Fruit fly (Drosophila melanogaster) whole organism, embryonic: Measurements from ENCODE around the gene pix.

Source experiments
- Antp ChIP-seq: fragments of 200-800 bp; sonication (Bioruptor generic); optimal IDR thresholded peaks from 3 replicates; lab custom pipeline; 2016; ENCODE audit warnings: missing biosample characterization, missing genetic modification characterization
- Blimp-1 ChIP-seq: fragments of 200-800 bp; sonication (Bioruptor generic); optimal IDR thresholded peaks from 3 replicates; lab custom pipeline; 2018; ENCODE audit warnings: missing biosample characterization, missing genetic modification characterization, mild to moderate bottlenecking, moderate library complexity, missing genetic modification reagents
- CG14710 ChIP-seq: fragments of 200-800 bp; sonication (Bioruptor generic); optimal IDR thresholded peaks from 3 replicates; lab custom pipeline; 2019; ENCODE audit warnings: missing biosample characterization, mild to moderate bottlenecking, missing genetic modification characterization, moderate library complexity
- CG17328 ChIP-seq: fragments of 200-800 bp; sonication (Bioruptor generic); IDR thresholded peaks from 2 replicates; pipeline ENCODE4 v1.3.6; 2022; ENCODE audit warnings: missing biosample characterization, missing genetic modification characterization
- CG17361 ChIP-seq: fragments of 200-800 bp; sonication (Bioruptor generic); IDR thresholded peaks from 3 replicates; pipeline ENCODE4 v1.3.6; 2022; ENCODE audit warnings: missing biosample characterization, missing genetic modification characterization
- CG2678 ChIP-seq: fragments of 200-800 bp; sonication (Bioruptor generic); optimal IDR thresholded peaks from 3 replicates; lab custom pipeline; 2019; ENCODE audit warnings: missing biosample characterization, mild to moderate bottlenecking, missing genetic modification characterization, moderate library complexity
- CG31224 ChIP-seq: fragments of 200-800 bp; sonication (Bioruptor generic); IDR thresholded peaks from 2 replicates; pipeline ENCODE4 v1.3.6; 2022; ENCODE audit warnings: missing biosample characterization, missing genetic modification characterization
- CG4328 ChIP-seq: fragments of 200-800 bp; sonication (Bioruptor generic); optimal IDR thresholded peaks from 3 replicates; lab custom pipeline; 2017; ENCODE audit warnings: missing biosample characterization, missing genetic modification reagents, missing genetic modification characterization
- CG4360 ChIP-seq: fragments of 200-800 bp; sonication (Bioruptor generic); IDR thresholded peaks from 2 replicates; pipeline ENCODE4 v1.3.6; 2022; ENCODE audit warnings: missing biosample characterization, missing genetic modification characterization
- CG7271 ChIP-seq: fragments of 200-800 bp; sonication (Bioruptor generic); optimal IDR thresholded peaks from 2 replicates; lab custom pipeline; 2018; ENCODE audit warnings: missing biosample characterization, mild to moderate bottlenecking, missing genetic modification characterization, moderate library complexity
- CG7745 ChIP-seq: fragments of 200-800 bp; sonication (Bioruptor generic); optimal IDR thresholded peaks from 2 replicates; lab custom pipeline; 2018; ENCODE audit warnings: missing biosample characterization, mild to moderate bottlenecking, missing genetic modification characterization, moderate library complexity
- CG9817 ChIP-seq: fragments of 200-800 bp; sonication (Bioruptor generic); optimal IDR thresholded peaks from 2 replicates; lab custom pipeline; 2018; ENCODE audit warnings: missing biosample characterization, mild to moderate bottlenecking, missing genetic modification characterization, moderate library complexity
- D19B ChIP-seq: fragments of 200-800 bp; sonication (Bioruptor generic); optimal IDR thresholded peaks from 2 replicates; lab custom pipeline; 2017; ENCODE audit warnings: missing biosample characterization, mild to moderate bottlenecking, missing genetic modification characterization
- Drgx ChIP-seq: fragments of 200-800 bp; sonication (Bioruptor generic); IDR thresholded peaks from 2 replicates; pipeline ENCODE4 v1.3.6; 2022; ENCODE audit warnings: missing biosample characterization, missing genetic modification characterization
- H2.0 ChIP-seq: fragments of 200-800 bp; sonication (Bioruptor generic); IDR thresholded peaks from 2 replicates; pipeline ENCODE4 v1.3.6; 2022; ENCODE audit warnings: missing biosample characterization, missing genetic modification characterization
- Hr51 ChIP-seq, 2 experiments: fragments of 200-800 bp; sonication (Bioruptor generic); optimal IDR thresholded peaks; 2 replicates in 1 of 2; 3 replicates in 1 of 2; lab custom pipeline; 2016 to 2018; ENCODE audit warnings: missing biosample characterization in 2 of 2, missing genetic modification characterization in 2 of 2, mild to moderate bottlenecking in 1 of 2, moderate library complexity in 1 of 2
- Med ChIP-seq: fragments of 200-800 bp; sonication (Bioruptor generic); peaks from one replicate; lab custom pipeline; 2016; ENCODE audit warnings: missing biosample characterization, missing genetic modification characterization, mild to moderate bottlenecking, inconsistent platforms, moderate library complexity
- Ptx1 ChIP-seq: fragments of 200-800 bp; sonication (Bioruptor generic); IDR thresholded peaks from 2 replicates; pipeline ENCODE4 v1.3.6; 2022; ENCODE audit warnings: missing biosample characterization, missing genetic modification characterization
- Side ChIP-seq: fragments of 200-800 bp; sonication (Bioruptor generic); optimal IDR thresholded peaks from 2 replicates; lab custom pipeline; 2016; ENCODE audit warnings: missing biosample characterization, missing genetic modification characterization
- Six4 ChIP-seq: fragments of 200-800 bp; sonication (Bioruptor generic); optimal IDR thresholded peaks from 2 replicates; lab custom pipeline; 2016; ENCODE audit warnings: missing biosample characterization, missing genetic modification characterization
- TFAM ChIP-seq: fragments of 200-800 bp; sonication (Bioruptor generic); optimal IDR thresholded peaks from 2 replicates; lab custom pipeline; 2017; ENCODE audit warnings: missing biosample characterization, missing genetic modification characterization, inconsistent platforms
- bbx ChIP-seq: fragments of 200-800 bp; sonication (Bioruptor generic); IDR thresholded peaks from 2 replicates; pipeline ENCODE4 v1.3.6; 2022; ENCODE audit warnings: missing biosample characterization, missing genetic modification characterization; ENCODE audit not compliant: partially characterized antibody
- bigmax ChIP-seq: fragments of 200-800 bp; sonication (Bioruptor generic); optimal IDR thresholded peaks from 2 replicates; lab custom pipeline; 2018; ENCODE audit warnings: missing biosample characterization, mild to moderate bottlenecking, missing genetic modification characterization
- br ChIP-seq: fragments of >200 bp; optimal IDR thresholded peaks from 2 replicates; lab custom pipeline; 2017
- bsh ChIP-seq, 2 experiments: fragments of 200-800 bp; sonication (Bioruptor generic); optimal IDR thresholded peaks; 2 replicates each; lab custom pipeline; 2017 to 2018; ENCODE audit warnings: mild to moderate bottlenecking in 2 of 2, missing biosample characterization in 2 of 2, missing genetic modification characterization in 2 of 2, moderate library complexity in 1 of 2
- cg ChIP-seq: fragments of 200-800 bp; sonication (Bioruptor generic); optimal IDR thresholded peaks from 3 replicates; lab custom pipeline; 2019; ENCODE audit warnings: missing biosample characterization, mild to moderate bottlenecking, missing genetic modification characterization, moderate library complexity
- cwo ChIP-seq: fragments of 200-800 bp; sonication (Bioruptor generic); optimal IDR thresholded peaks from 3 replicates; lab custom pipeline; 2017; ENCODE audit warnings: missing biosample characterization, missing genetic modification characterization, mild to moderate bottlenecking, moderate library complexity, missing genetic modification reagents
- da ChIP-seq: fragments of 200-800 bp; sonication (Bioruptor generic); optimal IDR thresholded peaks from 2 replicates; lab custom pipeline; 2016; ENCODE audit warnings: missing biosample characterization, missing genetic modification characterization
- dimm ChIP-seq: fragments of 200-800 bp; sonication (Bioruptor generic); IDR thresholded peaks from 2 replicates; pipeline ENCODE4 v1.3.6; 2022; ENCODE audit warnings: missing biosample characterization, missing genetic modification characterization
- dysf ChIP-seq: fragments of 200-800 bp; sonication (Bioruptor generic); IDR thresholded peaks from 3 replicates; pipeline ENCODE4 v1.3.6; 2022; ENCODE audit warnings: missing biosample characterization, missing genetic modification characterization
- gce ChIP-seq: fragments of 200-800 bp; sonication (Bioruptor generic); IDR thresholded peaks from 3 replicates; pipeline ENCODE4 v1.3.6; 2022; ENCODE audit warnings: missing biosample characterization, missing genetic modification characterization
- hkb ChIP-seq, 2 experiments: fragments of 200-800 bp in 1 of 2; fragments of >200 bp in 1 of 2; sonication (Bioruptor generic) in 1 of 2; IDR thresholded peaks in 1 of 2; optimal IDR thresholded peaks in 1 of 2; 2 replicates each; pipeline versions ENCODE4 v1.3.6 to Lab custom; 2017 to 2022; ENCODE audit warnings: missing biosample characterization in 1 of 2, missing genetic modification characterization in 1 of 2
- klu ChIP-seq: fragments of 200-800 bp; sonication (Bioruptor generic); IDR thresholded peaks from 2 replicates; pipeline ENCODE4 v1.3.6; 2022; ENCODE audit warnings: missing biosample characterization, missing genetic modification characterization
- kni ChIP-seq: fragments of 200-800 bp; sonication (Bioruptor generic); optimal IDR thresholded peaks from 3 replicates; lab custom pipeline; 2017; ENCODE audit warnings: mild to moderate bottlenecking, missing biosample characterization, missing genetic modification reagents, missing genetic modification characterization
- maf-S ChIP-seq: fragments of 200-800 bp; sonication (Bioruptor generic); optimal IDR thresholded peaks from 2 replicates; lab custom pipeline; 2016; ENCODE audit warnings: missing biosample characterization, missing genetic modification characterization
- org-1 ChIP-seq: fragments of 200-800 bp; sonication (Bioruptor generic); optimal IDR thresholded peaks from 2 replicates; lab custom pipeline; 2017; ENCODE audit warnings: missing biosample characterization, missing genetic modification characterization
- otp ChIP-seq: fragments of 200-800 bp; sonication (Bioruptor generic); IDR thresholded peaks from 3 replicates; pipeline ENCODE4, ENCODE4 v1.3.6; 2022; ENCODE audit warnings: missing biosample characterization, missing genetic modification characterization
- pros ChIP-seq: fragments of 200-800 bp; sonication (Bioruptor generic); optimal IDR thresholded peaks from 3 replicates; lab custom pipeline; 2019; ENCODE audit warnings: missing biosample characterization, mild to moderate bottlenecking, missing genetic modification characterization, moderate library complexity
- sens ChIP-seq: fragments of 200-800 bp; sonication (Bioruptor generic); peaks from one replicate; lab custom pipeline; 2016; ENCODE audit warnings: missing biosample characterization, missing genetic modification characterization
- tap ChIP-seq: fragments of 200-800 bp; optimal IDR thresholded peaks from 3 replicates; lab custom pipeline; 2019; ENCODE audit warnings: missing biosample characterization, mild to moderate bottlenecking, missing genetic modification characterization, moderate library complexity
- tgo ChIP-seq: fragments of 200-800 bp; sonication (Bioruptor generic); IDR thresholded peaks from 3 replicates; pipeline ENCODE4 v1.3.6; 2022; ENCODE audit warnings: missing biosample characterization, missing genetic modification characterization
- ttk ChIP-seq: fragments of 200-800 bp; sonication (Bioruptor generic); IDR thresholded peaks from 2 replicates; pipeline ENCODE4 v2.1.2; 2022; ENCODE audit warnings: missing biosample characterization, missing genetic modification characterization
- z ChIP-seq: fragments of 200-800 bp; sonication (Bioruptor generic); IDR thresholded peaks from 3 replicates; pipeline ENCODE4 v1.3.6; 2022; ENCODE audit warnings: missing biosample characterization, missing genetic modification characterization

The pix gene

dm6 chr3L:8924999-8925398 is 49.6 kb downstream of the pix start:
- TF ChIP-seq z (0 out of 3 replicates have a peak, but pooled peaks have one; percentile 18), tap (tag; lab: Kevin White, UChicago) (peak; percentile 4), klu (no peak), Blimp-1 (GFP tag; lab: Kevin White, UChicago) (peak; percentile 90), cg (GFP tag; lab: Kevin White, UChicago) (peak; percentile 46), pros (GFP tag; lab: Kevin White, UChicago) (peak; percentile 9), bbx (no peak), da (GFP tag; lab: Kevin White, UChicago) (no peak), Ptx1 (GFP tag; lab: Robert Waterston, UW) (no peak), br (lab: Kevin White, UChicago) (no peak), CG14710 (peak; percentile 9), CG17361 (no peak), CG7745 (tag; lab: Kevin White, UChicago) (no peak), otp (GFP tag; lab: Robert Waterston, UW) (0 out of 3 replicates have a peak, but pooled peaks have one; percentile 40), Six4 (GFP tag; lab: Kevin White, UChicago) (no peak), CG2678 (tag; lab: Kevin White, UChicago) (no peak), Hr51 (GFP tag; optimal IDR thresholded peaks at IDR 0.05; lab: Kevin White, UChicago) (no peak), TFAM (no peak), hkb (optimal IDR thresholded peaks at IDR 0.05; lab: Kevin White, UChicago) (no peak), hkb (GFP tag; IDR thresholded peaks at IDR 0.05; lab: Robert Waterston, UW) (no peak), D19B (GFP tag; lab: Kevin White, UChicago) (no peak), bsh (GFP tag; optimal IDR thresholded peaks at IDR 0.05; lab: Kevin White, UChicago) (no peak), kni (GFP tag; lab: Kevin White, UChicago) (peak; percentile 30), CG31224 (GFP tag; lab: Robert Waterston, UW) (no peak), Med (GFP tag; lab: Kevin White, UChicago) (peak; percentile 23), CG4360 (peak; percentile 15; the same call in 1 of the 2 replicates)

dm6 chr3L:8924417-8924913 is 50.1 kb downstream of the pix start:
- no peak for TF ChIP-seq gce (GFP tag; lab: Robert Waterston, UW)
- no peak for TF ChIP-seq CG4360
- no peak for TF ChIP-seq org-1
- no peak for TF ChIP-seq tgo (GFP tag; lab: Robert Waterston, UW)
- TF ChIP-seq Ptx1 (GFP tag; lab: Robert Waterston, UW), result no peak
- no peak for TF ChIP-seq dysf (GFP tag; lab: Robert Waterston, UW)
- TF ChIP-seq H2.0 (GFP tag; lab: Robert Waterston, UW), result no peak
- no peak for TF ChIP-seq br (lab: Kevin White, UChicago)
- no peak for TF ChIP-seq hkb (optimal IDR thresholded peaks at IDR 0.05; lab: Kevin White, UChicago)
- 0 out of 2 replicates have a peak, but pooled peaks have one; percentile 34 for TF ChIP-seq hkb (GFP tag; IDR thresholded peaks at IDR 0.05; lab: Robert Waterston, UW)
- TF ChIP-seq bigmax, result no peak
- no peak for TF ChIP-seq cwo (GFP tag; lab: Kevin White, UChicago)
- TF ChIP-seq CG9817 (tag; lab: Kevin White, UChicago), result no peak
- no peak for TF ChIP-seq ttk (GFP tag; lab: Robert Waterston, UW)
- TF ChIP-seq maf-S (GFP tag; lab: Kevin White, UChicago), result no peak
- TF ChIP-seq sens (GFP tag; lab: Kevin White, UChicago), result peak; percentile 68
- no peak for TF ChIP-seq Side
- no peak for TF ChIP-seq CG17328 (GFP tag; lab: Robert Waterston, UW)
- TF ChIP-seq CG4328 (GFP tag; lab: Kevin White, UChicago), result no peak
- no peak for TF ChIP-seq dimm (GFP tag; lab: Robert Waterston, UW)
- TF ChIP-seq da (GFP tag; lab: Kevin White, UChicago), result no peak
- TF ChIP-seq Med (GFP tag; lab: Kevin White, UChicago), result peak; percentile 37
- peak in 1 of 2 experiments; percentile 8 for TF ChIP-seq Hr51 (GFP tag; optimal IDR thresholded peaks at IDR 0.05; lab: Kevin White, UChicago)
- TF ChIP-seq Antp, result no peak
- no peak for TF ChIP-seq CG7271 (tag; lab: Kevin White, UChicago)
- TF ChIP-seq Drgx (GFP tag; lab: Robert Waterston, UW), result peak; percentile 49
